Worm (Caenorhabditis elegans) whole organism, L4 larva: Measurements from ENCODE around the gene Y40B10A.5.

ENCODE experiments used
- ZK546.5 ChIP-seq, 2 experiments: sonication (generic microtip); optimal IDR thresholded peaks; 2 replicates each; lab custom pipeline; 2017; ENCODE audit warnings: missing biosample characterization in 2 of 2, missing genetic modification characterization in 2 of 2
- php-3 ChIP-seq: fragments of 200-800 bp; sonication (Bioruptor generic); IDR thresholded peaks from 2 replicates; pipeline ENCODE4 v1.3.6; 2022; ENCODE audit warnings: missing genetic modification reagents, missing genetic modification characterization, missing compliant biosample characterization
- saeg-2 ChIP-seq: fragments of 200-800 bp; sonication (Bioruptor generic); IDR thresholded peaks from 2 replicates; pipeline ENCODE4 v1.3.6; 2022; ENCODE audit warnings: missing genetic modification reagents, missing genetic modification characterization, missing compliant biosample characterization
- set-16 ChIP-seq: fragments of 200-800 bp; sonication (Bioruptor generic); IDR thresholded peaks from 2 replicates; pipeline ENCODE4 v1.3.6; 2022; ENCODE audit warnings: missing genetic modification reagents, missing genetic modification characterization, missing compliant biosample characterization
- unc-62 ChIP-seq, 3 experiments: fragments of 150-350 bp in 1 of 3; sonication (generic microtip); optimal IDR thresholded peaks in 2 of 3; peaks in 1 of 3; 1 replicate in 1 of 3; 2 replicates in 2 of 3; lab custom pipeline; 2014 to 2017; ENCODE audit warnings: missing biosample characterization in 3 of 3, missing genetic modification characterization in 3 of 3, missing genetic modification reagents in 3 of 3, missing genotype in 1 of 3
- zip-11 ChIP-seq: fragments of 200-800 bp; sonication (Bioruptor generic); IDR thresholded peaks from 2 replicates; pipeline ENCODE4 v1.3.6; 2022; ENCODE audit warnings: missing genetic modification characterization, missing compliant biosample characterization
- ztf-7 ChIP-seq: fragments of 150-350 bp; optimal IDR thresholded peaks from 2 replicates; lab custom pipeline; 2014; ENCODE audit warnings: missing biosample characterization, missing genetic modification characterization

DNA sequence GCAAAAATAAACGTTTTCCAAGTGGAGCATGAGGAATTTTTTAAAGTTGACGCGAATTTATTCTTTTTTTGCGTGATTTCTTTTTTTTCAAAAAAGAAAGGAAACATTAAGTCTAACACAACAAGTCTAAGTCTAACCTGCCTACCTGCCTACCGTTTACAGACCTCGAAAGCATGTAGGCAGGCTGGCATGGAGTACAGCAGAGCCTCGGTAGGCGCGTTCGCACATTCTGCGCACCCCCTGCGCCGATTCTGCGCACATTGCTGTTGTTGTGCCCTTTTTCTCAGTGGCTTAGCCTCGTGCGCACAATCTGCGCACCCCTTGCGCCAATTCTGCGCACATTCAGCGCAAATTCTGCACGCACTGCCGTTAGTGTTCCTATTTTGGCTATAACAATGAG lies 38.0 kb upstream of the Y40B10A.5 start:
- TF ChIP-seq php-3 (GFP tag; lab: Robert Waterston, UW) (no peak), set-16 (GFP tag; lab: Robert Waterston, UW) (peak; percentile 48; the same call in 1 of the 2 replicates), zip-11 (GFP tag; lab: Robert Waterston, UW) (no peak), ZK546.5 (tag; optimal IDR thresholded peaks at IDR 0.05; lab: Kevin White, UChicago) (no peak), unc-62 (GFP tag; optimal IDR thresholded peaks at IDR 0.05 in 1 of 2; lab: Kevin White, UChicago) (no peak), unc-62 (tag; optimal IDR thresholded peaks at IDR 0.05; lab: Kevin White, UChicago) (no peak), saeg-2 (no peak), ztf-7 (tag; lab: Kevin White, UChicago) (no peak)
